Fruit fly (Drosophila melanogaster) whole organism, wandering third instar larva: ENCODE results near the gene aus.

Source experiments
- Mio ChIP-seq: sonication (Bioruptor generic); optimal IDR thresholded peaks from 2 replicates; lab custom pipeline; 2016; ENCODE audit warnings: missing biosample characterization, missing genetic modification characterization
- dl ChIP-seq, 2 experiments: fragments of 175-275, 200-275 bp in 1 of 2; fragments of 200-275 bp in 1 of 2; sonication (Bioruptor generic); optimal IDR thresholded peaks; lab custom pipeline; 2018; ENCODE audit warnings: mild to moderate bottlenecking in 2 of 2, missing biosample characterization in 2 of 2, missing genetic modification characterization in 2 of 2, moderate library complexity in 2 of 2; ENCODE audit not compliant: partially characterized antibody in 2 of 2, insufficient read depth in 1 of 2

DNA sequence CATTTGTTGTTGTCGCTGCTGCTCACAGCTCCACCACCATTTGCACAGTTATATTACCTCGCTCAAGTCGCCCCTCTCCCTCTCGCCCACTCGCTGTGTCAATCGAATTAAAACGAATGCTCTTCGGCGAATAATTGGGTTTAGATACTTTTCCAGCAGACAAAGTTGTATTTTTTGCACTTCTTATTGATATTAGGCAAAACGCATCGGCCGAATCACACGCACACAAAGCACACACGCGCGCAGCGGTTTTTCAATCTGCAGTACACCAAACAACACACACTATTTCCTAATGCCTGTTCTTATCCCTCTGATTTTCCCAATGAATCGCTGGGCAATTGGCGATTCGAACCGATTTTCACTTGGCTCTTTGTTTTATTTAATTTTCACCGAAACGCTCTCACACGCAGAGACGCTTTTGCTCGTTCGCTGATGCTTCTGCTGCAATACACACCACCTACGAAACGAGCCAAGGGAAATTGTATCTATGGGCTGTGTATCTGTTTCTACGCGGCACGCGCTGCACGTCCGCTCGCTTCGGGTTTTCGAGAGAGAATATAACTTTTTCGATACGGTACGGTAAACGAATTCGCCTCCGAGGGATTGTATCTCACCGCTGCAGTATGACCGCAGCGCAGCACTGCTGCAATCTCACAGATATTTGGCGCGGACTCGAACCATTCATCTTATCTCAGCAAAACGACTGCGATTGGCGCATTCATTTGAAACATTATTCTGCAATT lies at the start of gene aus:
- TF ChIP-seq Mio (no peak), dl (GFP tag; optimal IDR thresholded peaks at IDR 0.05; lab: Kevin White, UChicago; ENCODE audit: insufficient read depth in 1 of 2, partially characterized antibody in 2 of 2) (no peak)
